Worm (Caenorhabditis elegans) whole organism, L2 larva: Measurements from ENCODE around the gene uggt-1.

Experiments used
- F13H6.1 ChIP-seq: sonication (generic microtip); optimal IDR thresholded peaks from 2 replicates; lab custom pipeline; 2016; ENCODE audit warnings: missing genetic modification characterization, missing compliant biosample characterization
- crh-2 ChIP-seq: sonication (generic microtip); optimal IDR thresholded peaks from 2 replicates; lab custom pipeline; 2017; ENCODE audit warnings: missing biosample characterization, missing genetic modification characterization
- egl-27 ChIP-seq: sonication (generic microtip); optimal IDR thresholded peaks from 3 replicates; lab custom pipeline; 2017; ENCODE audit warnings: missing biosample characterization, missing genetic modification reagents, missing genetic modification characterization
- fos-1 ChIP-seq: fragments of 150-350 bp; optimal IDR thresholded peaks from 2 replicates; lab custom pipeline; 2014; ENCODE audit warnings: missing biosample characterization, missing genetic modification characterization
- lin-39 ChIP-seq: fragments of 150-350 bp; optimal IDR thresholded peaks from 2 replicates; lab custom pipeline; 2014; ENCODE audit warnings: missing biosample characterization, missing genetic modification reagents, missing genetic modification characterization
- mab-5 ChIP-seq: fragments of 150-350 bp; optimal IDR thresholded peaks from 2 replicates; lab custom pipeline; 2014; ENCODE audit warnings: missing biosample characterization, missing genetic modification characterization
- nhr-129 ChIP-seq: fragments of 150-350 bp; optimal IDR thresholded peaks from 2 replicates; lab custom pipeline; 2014; ENCODE audit warnings: missing biosample characterization, missing genetic modification characterization
- nhr-23 ChIP-seq: fragments of 150-350 bp; optimal IDR thresholded peaks from 2 replicates; lab custom pipeline; 2014; ENCODE audit warnings: missing biosample characterization, missing genetic modification reagents, missing genetic modification characterization
- sma-3 ChIP-seq: sonication (generic microtip); optimal IDR thresholded peaks from 2 replicates; lab custom pipeline; 2016; ENCODE audit warnings: missing genetic modification reagents, missing genetic modification characterization, missing compliant biosample characterization
- sma-9 ChIP-seq, 2 experiments: fragments of 150-350 bp in 1 of 2; sonication (generic microtip) in 1 of 2; optimal IDR thresholded peaks; 2 replicates each; lab custom pipeline; 2014 to 2016; ENCODE audit warnings: missing genetic modification characterization in 2 of 2, mild to moderate bottlenecking in 1 of 2, missing biosample characterization in 1 of 2, missing compliant biosample characterization in 1 of 2, missing genetic modification reagents in 1 of 2, moderate library complexity in 1 of 2
- zag-1 ChIP-seq: fragments of 150-350 bp; optimal IDR thresholded peaks from 2 replicates; lab custom pipeline; 2014; ENCODE audit warnings: missing biosample characterization, missing genetic modification characterization
- ztf-11 ChIP-seq: sonication (generic microtip); optimal IDR thresholded peaks from 2 replicates; lab custom pipeline; 2017; ENCODE audit warnings: missing biosample characterization, missing genetic modification characterization

Gene uggt-1

DNA sequence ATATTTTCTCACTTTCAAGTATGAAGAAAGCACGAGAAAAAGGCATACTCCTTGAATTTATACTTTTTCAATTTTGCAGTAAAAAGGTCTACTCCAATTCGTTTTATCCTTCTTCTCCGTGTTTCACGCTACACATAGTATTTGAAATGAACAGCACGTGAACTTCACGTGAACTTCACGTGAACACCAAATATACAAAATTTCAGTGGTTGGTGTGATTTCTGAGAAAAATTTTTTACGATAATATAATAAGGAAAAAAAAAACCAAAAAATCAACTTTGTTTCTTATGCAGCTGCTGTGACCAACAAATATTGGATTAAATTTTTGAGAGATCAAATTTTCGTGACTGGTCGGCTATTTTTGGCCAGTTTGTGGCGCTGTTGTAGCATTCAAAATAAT is 54.3 kb downstream of the uggt-1 start:
- no peak for TF ChIP-seq zag-1 (tag; lab: Kevin White, UChicago)
- peak; percentile 21 for TF ChIP-seq sma-9 (GFP tag; optimal IDR thresholded peaks at IDR 0.05; lab: Kevin White, UChicago)
- no peak for TF ChIP-seq sma-9 (tag; optimal IDR thresholded peaks at IDR 0.05; lab: Kevin White, UChicago)

DNA sequence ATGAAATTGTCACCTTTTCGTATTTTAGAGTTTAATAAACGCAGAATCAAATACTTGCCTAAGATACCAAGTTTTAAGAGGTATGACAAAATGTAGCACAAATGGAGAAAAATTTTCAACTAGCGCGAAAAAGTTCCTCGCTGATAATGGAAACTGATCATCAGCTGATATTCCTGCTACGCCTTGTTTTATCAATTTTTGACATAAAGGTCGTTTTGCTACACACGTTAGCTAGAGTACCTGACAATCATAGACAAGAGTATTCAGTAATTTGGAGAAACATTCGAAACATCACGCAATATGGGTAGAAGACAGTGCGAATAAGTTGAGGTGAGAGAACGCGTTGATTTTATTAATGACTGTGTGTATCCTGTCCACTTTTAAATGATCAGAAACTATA is 55.0 kb downstream of the uggt-1 start:
- no peak for TF ChIP-seq nhr-23 (tag; lab: Kevin White, UChicago)
- TF ChIP-seq ztf-11, result no peak
- no peak for TF ChIP-seq sma-3 (GFP tag; lab: Kevin White, UChicago)
- TF ChIP-seq sma-9 (GFP tag; optimal IDR thresholded peaks at IDR 0.05; lab: Kevin White, UChicago), result peak; percentile 41
- no peak for TF ChIP-seq sma-9 (tag; optimal IDR thresholded peaks at IDR 0.05; lab: Kevin White, UChicago)
- no peak for TF ChIP-seq lin-39 (tag; lab: Kevin White, UChicago)
- peak; percentile 32 for TF ChIP-seq nhr-129 (tag; lab: Kevin White, UChicago)
- no peak for TF ChIP-seq F13H6.1
- TF ChIP-seq fos-1 (tag; lab: Kevin White, UChicago), result peak; percentile 34
- TF ChIP-seq egl-27 (tag; lab: Kevin White, UChicago), result no peak
- peak; percentile 4 for TF ChIP-seq crh-2 (tag; lab: Kevin White, UChicago)
- TF ChIP-seq mab-5, result no peak
- TF ChIP-seq zag-1 (tag; lab: Kevin White, UChicago), result no peak
